Fruit fly (Drosophila melanogaster): ENCODE measurements around the gene NO66.

Gene NO66

DNA sequence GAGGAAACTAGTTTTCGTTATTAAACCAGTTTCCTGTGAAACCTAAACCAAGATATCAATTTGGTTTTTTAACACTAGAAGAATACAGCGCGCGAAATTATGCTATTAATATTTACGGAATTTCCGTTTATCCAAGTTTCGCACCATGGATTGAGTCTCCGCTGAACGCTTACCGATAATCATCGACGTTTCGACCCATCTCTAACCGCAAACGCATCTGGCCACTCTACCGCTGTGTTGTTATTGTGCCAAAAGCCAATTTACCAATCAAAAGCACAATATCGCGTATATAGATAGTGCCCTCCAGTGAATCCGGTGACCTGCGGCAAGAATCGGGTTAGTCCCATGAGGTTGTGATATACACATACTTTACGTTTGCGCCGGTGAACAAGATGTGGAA is 47.0 kb downstream of the NO66 start, which contains the start of gene CG3626 (continued):
- TF ChIP-seq fd64A (GFP tag; optimal IDR thresholded peaks at IDR 0.05) (no peak), CG9215 (GFP tag; IDR thresholded peaks at IDR 0.05) (no peak), Ptx1 (GFP tag; IDR thresholded peaks at IDR 0.05) (no peak), row (GFP tag; IDR thresholded peaks at IDR 0.05) (no peak), CG4617 (GFP tag; optimal IDR thresholded peaks at IDR 0.05; ENCODE audit: borderline replicate concordance) (peak; percentile 89), Taf1 (GFP tag; IDR thresholded peaks at IDR 0.05) (no peak), bsh (GFP tag; optimal IDR thresholded peaks at IDR 0.05) (no peak), NC2β (GFP tag; optimal IDR thresholded peaks at IDR 0.05) (peak; percentile 6), cad (GFP tag; optimal IDR thresholded peaks at IDR 0.05) (no peak), stc (GFP tag; IDR thresholded peaks at IDR 0.05) (no peak), ERR (GFP tag; optimal IDR thresholded peaks at IDR 0.05) (peak; percentile 41), CG12659 (GFP tag; optimal IDR thresholded peaks at IDR 0.05) (peak; percentile 66), HLH4C (GFP tag; IDR thresholded peaks at IDR 0.05; ENCODE audit: partially characterized antibody) (peak; percentile 70), gce (GFP tag; IDR thresholded peaks at IDR 0.05) (no peak), Dip2 (GFP tag; IDR thresholded peaks at IDR 0.05) (no peak), Xrp1 (GFP tag; IDR thresholded peaks at IDR 0.05) (no peak), CG10462 (GFP tag; optimal IDR thresholded peaks at IDR 0.05) (no peak), toy (GFP tag; IDR thresholded peaks at IDR 0.05) (no peak), lab (GFP tag; optimal IDR thresholded peaks at IDR 0.05) (no peak), wek (GFP tag; optimal IDR thresholded peaks at IDR 0.05) (no peak), CG12104 (GFP tag; optimal IDR thresholded peaks at IDR 0.05) (no peak), MTF-1 (GFP tag; optimal IDR thresholded peaks at IDR 0.05; ENCODE audit: borderline replicate concordance) (no peak), CG8924 (tag; optimal IDR thresholded peaks at IDR 0.05) (no peak), CG3995 (GFP tag; optimal IDR thresholded peaks at IDR 0.05) (no peak), Fer2 (tag; optimal IDR thresholded peaks at IDR 0.05) (no peak), CG15479 (GFP tag; optimal IDR thresholded peaks at IDR 0.05) (no peak), Gsc (GFP tag; IDR thresholded peaks at IDR 0.05) (no peak), trh (GFP tag; optimal IDR thresholded peaks at IDR 0.05) (no peak), ham (GFP tag; IDR thresholded peaks at IDR 0.05) (no peak), CG6654 (GFP tag; optimal IDR thresholded peaks at IDR 0.05) (no peak), CG6272 (GFP tag; IDR thresholded peaks at IDR 0.05) (no peak), Eip74EF (GFP tag; optimal IDR thresholded peaks at IDR 0.05) (no peak), hb (GFP tag; IDR thresholded peaks at IDR 0.05; ENCODE audit: partially characterized antibody) (peak; percentile 74), Adf1 (GFP tag; IDR thresholded peaks at IDR 0.05) (no peak), Dbx (GFP tag; IDR thresholded peaks at IDR 0.05) (0 out of 3 replicates have a peak, but pooled peaks have one; percentile 15), CG10321 (GFP tag; IDR thresholded peaks at IDR 0.05) (no peak), ase (GFP tag; IDR thresholded peaks at IDR 0.05) (no peak), CG13287 (GFP tag; IDR thresholded peaks at IDR 0.05; ENCODE audit: partially characterized antibody) (peak; percentile 94), prd (optimal IDR thresholded peaks at IDR 0.05) (no peak), prd (GFP tag; IDR thresholded peaks at IDR 0.05) (no peak), odd (GFP tag; optimal IDR thresholded peaks at IDR 0.05) (no peak), zfh2 (GFP tag; optimal IDR thresholded peaks at IDR 0.05) (peak; percentile 36), tin (GFP tag; optimal IDR thresholded peaks at IDR 0.05) (no peak), Atf-2 (GFP tag; optimal IDR thresholded peaks at IDR 0.05) (no peak), Sox102F (GFP tag; optimal IDR thresholded peaks at IDR 0.05) (no peak), sc (optimal IDR thresholded peaks at IDR 0.05) (no peak), sc (GFP tag; optimal IDR thresholded peaks at IDR 0.05) (no peak), schlank (tag; optimal IDR thresholded peaks at IDR 0.05) (no peak), CG13775 (GFP tag; optimal IDR thresholded peaks at IDR 0.05) (no peak), maf-S (GFP tag; optimal IDR thresholded peaks at IDR 0.05) (peak; percentile 45), Aef1 (GFP tag; IDR thresholded peaks at IDR 0.05) (peak; percentile 77), E2f1 (GFP tag; IDR thresholded peaks at IDR 0.05) (no peak), CG34376 (GFP tag; optimal IDR thresholded peaks at IDR 0.05) (peak; percentile 4)

All from whole organism, embryonic.